Worm (Caenorhabditis elegans) whole organism, L2 larva: ENCODE data around the gene F47B8.1.
A peak's percentile ranks its signal among the peaks of the same experiment; 100 is the strongest.

ENCODE experiments used
- C34F6.9 ChIP-seq: fragments of 150-350 bp; optimal IDR thresholded peaks from 2 replicates; lab custom pipeline; 2014; ENCODE audit warnings: missing biosample characterization, missing genetic modification characterization
- F13H6.1 ChIP-seq: sonication (generic microtip); optimal IDR thresholded peaks from 2 replicates; lab custom pipeline; 2016; ENCODE audit warnings: missing genetic modification characterization, missing compliant biosample characterization
- R02D3.7 ChIP-seq: fragments of 150-350 bp; optimal IDR thresholded peaks from 2 replicates; lab custom pipeline; 2014; ENCODE audit warnings: missing biosample characterization, missing genetic modification characterization
- Y55F3AM.14 ChIP-seq: fragments of 200-800 bp; sonication (Bioruptor generic); optimal IDR thresholded peaks from 2 replicates; lab custom pipeline; 2018; ENCODE audit warnings: mild to moderate bottlenecking, missing genetic modification characterization, missing compliant biosample characterization
- ZK546.5 ChIP-seq: sonication (generic microtip); optimal IDR thresholded peaks from 2 replicates; lab custom pipeline; 2017; ENCODE audit warnings: missing biosample characterization, missing genetic modification characterization
- alr-1 ChIP-seq: fragments of 150-350 bp; optimal IDR thresholded peaks from 2 replicates; lab custom pipeline; 2014; ENCODE audit warnings: missing biosample characterization, missing genetic modification characterization
- aly-2 ChIP-seq: fragments of 150-350 bp; optimal IDR thresholded peaks from 2 replicates; lab custom pipeline; 2014; ENCODE audit warnings: missing biosample characterization, missing genetic modification characterization
- ama-1 ChIP-seq: fragments of 150-350 bp; optimal IDR thresholded peaks from 2 replicates; lab custom pipeline; 2018; ENCODE audit warnings: inconsistent platforms
- blmp-1 ChIP-seq: sonication (generic microtip); optimal IDR thresholded peaks from 2 replicates; lab custom pipeline; 2017; ENCODE audit warnings: missing genetic modification characterization, mild to moderate bottlenecking, missing compliant biosample characterization, antibody characterized with exemption, moderate library complexity; ENCODE audit not compliant: insufficient read depth
- ceh-16 ChIP-seq: fragments of 150-350 bp; optimal IDR thresholded peaks from 2 replicates; lab custom pipeline; 2014; ENCODE audit warnings: missing biosample characterization, missing genetic modification characterization
- ceh-82 ChIP-seq: fragments of 150-350 bp; optimal IDR thresholded peaks from 2 replicates; lab custom pipeline; 2014; ENCODE audit warnings: missing biosample characterization, missing genetic modification characterization
- crh-2 ChIP-seq: sonication (generic microtip); optimal IDR thresholded peaks from 2 replicates; lab custom pipeline; 2017; ENCODE audit warnings: missing biosample characterization, missing genetic modification characterization
- dmd-4 ChIP-seq: sonication (generic microtip); optimal IDR thresholded peaks from 2 replicates; lab custom pipeline; 2017; ENCODE audit warnings: missing biosample characterization, missing genetic modification characterization
- elt-1 ChIP-seq: fragments of 150-350 bp; optimal IDR thresholded peaks from 2 replicates; lab custom pipeline; 2014; ENCODE audit warnings: missing biosample characterization, missing genetic modification characterization
- elt-3 ChIP-seq: sonication (generic microtip); optimal IDR thresholded peaks from 2 replicates; lab custom pipeline; 2017; ENCODE audit warnings: missing biosample characterization, missing genetic modification characterization
- fos-1 ChIP-seq: fragments of 150-350 bp; optimal IDR thresholded peaks from 2 replicates; lab custom pipeline; 2014; ENCODE audit warnings: missing biosample characterization, missing genetic modification characterization
- gmeb-1 ChIP-seq: fragments of 150-350 bp; optimal IDR thresholded peaks from 2 replicates; lab custom pipeline; 2014; ENCODE audit warnings: missing biosample characterization, missing genetic modification characterization
- lin-11 ChIP-seq: fragments of 150-350 bp; sonication (generic microtip); optimal IDR thresholded peaks from 2 replicates; lab custom pipeline; 2014; ENCODE audit warnings: missing biosample characterization, missing genetic modification characterization, inconsistent platforms, mixed read lengths
- lin-13 ChIP-seq: fragments of 150-350 bp; optimal IDR thresholded peaks from 2 replicates; lab custom pipeline; 2014; ENCODE audit warnings: missing biosample characterization, missing genetic modification reagents, missing genetic modification characterization
- lsy-2 ChIP-seq, 2 experiments: fragments of 150-350 bp in 1 of 2; sonication (generic microtip) in 1 of 2; optimal IDR thresholded peaks; 2 replicates each; lab custom pipeline; 2014 to 2017; ENCODE audit warnings: missing biosample characterization in 2 of 2, missing genetic modification characterization in 2 of 2
- mab-5 ChIP-seq: fragments of 150-350 bp; optimal IDR thresholded peaks from 2 replicates; lab custom pipeline; 2014; ENCODE audit warnings: missing biosample characterization, missing genetic modification characterization
- mbf-1 ChIP-seq: sonication (generic microtip); optimal IDR thresholded peaks from 2 replicates; lab custom pipeline; 2017; ENCODE audit warnings: missing biosample characterization, missing genetic modification characterization
- mdl-1 ChIP-seq, 2 experiments: fragments of 150-350 bp in 1 of 2; sonication (generic microtip) in 1 of 2; optimal IDR thresholded peaks; 2 replicates each; lab custom pipeline; 2017; ENCODE audit warnings: missing biosample characterization in 2 of 2, missing genetic modification characterization in 2 of 2
- nhr-10 ChIP-seq: sonication (generic microtip); optimal IDR thresholded peaks from 2 replicates; lab custom pipeline; 2017; ENCODE audit warnings: missing biosample characterization, missing genetic modification characterization
- nhr-11 ChIP-seq: fragments of 150-350 bp; optimal IDR thresholded peaks from 2 replicates; lab custom pipeline; 2014; ENCODE audit warnings: missing biosample characterization, missing genetic modification characterization
- nhr-12 ChIP-seq: fragments of 150-350 bp; optimal IDR thresholded peaks from 2 replicates; lab custom pipeline; 2014; ENCODE audit warnings: missing biosample characterization, missing genetic modification characterization
- nhr-129 ChIP-seq: fragments of 150-350 bp; optimal IDR thresholded peaks from 2 replicates; lab custom pipeline; 2014; ENCODE audit warnings: missing biosample characterization, missing genetic modification characterization
- nhr-21 ChIP-seq: fragments of 150-350 bp; optimal IDR thresholded peaks from 2 replicates; lab custom pipeline; 2014; ENCODE audit warnings: missing biosample characterization, missing genetic modification characterization
- nhr-23 ChIP-seq: fragments of 150-350 bp; optimal IDR thresholded peaks from 2 replicates; lab custom pipeline; 2014; ENCODE audit warnings: missing biosample characterization, missing genetic modification reagents, missing genetic modification characterization
- nhr-237 ChIP-seq: fragments of 150-350 bp; optimal IDR thresholded peaks from 2 replicates; lab custom pipeline; 2014; ENCODE audit warnings: missing biosample characterization, missing genetic modification characterization
- nhr-25 ChIP-seq: fragments of 150-350 bp; sonication (generic microtip); optimal IDR thresholded peaks from 3 replicates; lab custom pipeline; 2014; ENCODE audit warnings: missing biosample characterization, missing genetic modification characterization
- nhr-6 ChIP-seq: fragments of 150-350 bp; optimal IDR thresholded peaks from 2 replicates; lab custom pipeline; 2014; ENCODE audit warnings: missing biosample characterization, missing genetic modification characterization
- nhr-77 ChIP-seq: fragments of 150-350 bp; optimal IDR thresholded peaks from 2 replicates; lab custom pipeline; 2014; ENCODE audit warnings: missing biosample characterization, missing genetic modification characterization
- peb-1 ChIP-seq: fragments of 150-350 bp; optimal IDR thresholded peaks from 2 replicates; lab custom pipeline; 2014; ENCODE audit warnings: missing biosample characterization, missing genetic modification characterization
- sem-4 ChIP-seq: fragments of 150-350 bp; optimal IDR thresholded peaks from 2 replicates; lab custom pipeline; 2014; ENCODE audit warnings: missing biosample characterization, missing genetic modification reagents, missing genetic modification characterization
- skn-1 ChIP-seq: sonication (generic microtip); optimal IDR thresholded peaks from 2 replicates; lab custom pipeline; 2017; ENCODE audit warnings: missing biosample characterization, missing genetic modification characterization
- sma-9 ChIP-seq, 2 experiments: fragments of 150-350 bp in 1 of 2; sonication (generic microtip) in 1 of 2; optimal IDR thresholded peaks; 2 replicates each; lab custom pipeline; 2014 to 2016; ENCODE audit warnings: missing genetic modification characterization in 2 of 2, mild to moderate bottlenecking in 1 of 2, missing biosample characterization in 1 of 2, missing compliant biosample characterization in 1 of 2, missing genetic modification reagents in 1 of 2, moderate library complexity in 1 of 2
- snpc-4 ChIP-seq: fragments of 150-350 bp; optimal IDR thresholded peaks from 2 replicates; lab custom pipeline; 2014; ENCODE audit warnings: missing biosample characterization, missing genetic modification characterization
- unc-39 ChIP-seq: fragments of 150-350 bp; optimal IDR thresholded peaks from 2 replicates; lab custom pipeline; 2014; ENCODE audit warnings: missing biosample characterization, missing genetic modification characterization
- unc-55 ChIP-seq: fragments of 150-350 bp; sonication (generic microtip); optimal IDR thresholded peaks from 3 replicates; lab custom pipeline; 2014; ENCODE audit warnings: missing biosample characterization, missing genetic modification reagents, missing genetic modification characterization
- unc-62 ChIP-seq: fragments of 150-350 bp; optimal IDR thresholded peaks from 2 replicates; lab custom pipeline; 2014; ENCODE audit warnings: missing biosample characterization, missing genetic modification reagents, missing genetic modification characterization
- zag-1 ChIP-seq: fragments of 150-350 bp; optimal IDR thresholded peaks from 2 replicates; lab custom pipeline; 2014; ENCODE audit warnings: missing biosample characterization, missing genetic modification characterization
- ztf-1 ChIP-seq: fragments of 200-800 bp; sonication (Bioruptor generic); conservative IDR thresholded peaks from 2 replicates; pipeline ENCODE4 v1.3.6; 2022; ENCODE audit warnings: missing genetic modification characterization, missing compliant biosample characterization
- ztf-11 ChIP-seq: sonication (generic microtip); optimal IDR thresholded peaks from 2 replicates; lab custom pipeline; 2017; ENCODE audit warnings: missing biosample characterization, missing genetic modification characterization
- ztf-4 ChIP-seq: fragments of 150-350 bp; optimal IDR thresholded peaks from 2 replicates; lab custom pipeline; 2014; ENCODE audit warnings: missing biosample characterization, missing genetic modification characterization

Gene F47B8.1

ce11 chrV:14314236-14314635, at the start of gene F47B8.1:
F47B8.1 (minus strand) TSS chrV:14314336.
- no peak for TF ChIP-seq peb-1 (tag; lab: Kevin White, UChicago)
- no peak for TF ChIP-seq Y55F3AM.14 (GFP tag; lab: Kevin White, UChicago)
- no peak for TF ChIP-seq snpc-4 (tag; lab: Kevin White, UChicago)
- no peak for TF ChIP-seq ceh-82 (tag; lab: Kevin White, UChicago)
- TF ChIP-seq mab-5 (tag; lab: Kevin White, UChicago) = no peak
- TF ChIP-seq ztf-11 (tag; lab: Kevin White, UChicago) = no peak

ce11 chrV:14361973-14362372, 47.8 kb upstream of the F47B8.1 start:
- no peak for TF ChIP-seq snpc-4 (tag; lab: Kevin White, UChicago)
- no peak for TF ChIP-seq crh-2 (tag; lab: Kevin White, UChicago)
- TF ChIP-seq nhr-10 (tag; lab: Kevin White, UChicago) = no peak
- TF ChIP-seq ceh-82 (tag; lab: Kevin White, UChicago) = no peak
- TF ChIP-seq ZK546.5 (tag; lab: Kevin White, UChicago) = no peak
- no peak for TF ChIP-seq zag-1 (tag; lab: Kevin White, UChicago)

- TF ChIP-seq ama-1 (no peak), snpc-4 (tag; lab: Kevin White, UChicago) (peak; percentile 89), skn-1 (tag; lab: Kevin White, UChicago) (no peak)
These were observed 44.4 kb upstream of the F47B8.1 start, which contains the start of gene Y49A3A.4 for ce11 chrV:14358577-14358976. Y49A3A.4 (minus strand) TSS chrV:14358890.

- no peak for TF ChIP-seq alr-1 (tag; lab: Kevin White, UChicago)
- no peak for TF ChIP-seq blmp-1 (tag; lab: Kevin White, UChicago)
- no peak for TF ChIP-seq dmd-4 (tag; lab: Kevin White, UChicago)
- TF ChIP-seq lsy-2 (tag; optimal IDR thresholded peaks at IDR 0.05; lab: Kevin White, UChicago) = peak; percentile 81 to 93
- TF ChIP-seq C34F6.9 = peak; percentile 92
- TF ChIP-seq Y55F3AM.14 (GFP tag; lab: Kevin White, UChicago) = no peak
- peak; percentile 82 for TF ChIP-seq snpc-4 (tag; lab: Kevin White, UChicago)
- peak; percentile 48 for TF ChIP-seq fos-1 (tag; lab: Kevin White, UChicago)
- no peak for TF ChIP-seq mbf-1 (tag; lab: Kevin White, UChicago)
- TF ChIP-seq skn-1 (tag; lab: Kevin White, UChicago) = no peak
- peak; percentile 73 for TF ChIP-seq nhr-21 (tag; lab: Kevin White, UChicago)
- TF ChIP-seq nhr-25 (tag; lab: Kevin White, UChicago) = peak; percentile 87
- TF ChIP-seq nhr-237 (tag; lab: Kevin White, UChicago) = no peak
- peak; percentile 60 for TF ChIP-seq mab-5 (tag; lab: Kevin White, UChicago)
- TF ChIP-seq ama-1 = peak; percentile 78
- TF ChIP-seq ztf-4 (tag; lab: Kevin White, UChicago) = no peak
- TF ChIP-seq nhr-129 = peak; percentile 69
- no peak for TF ChIP-seq aly-2 (tag; lab: Kevin White, UChicago)
- TF ChIP-seq lin-13 = peak; percentile 81
- TF ChIP-seq nhr-11 (tag; lab: Kevin White, UChicago) = no peak
- no peak for TF ChIP-seq elt-1 (tag; lab: Kevin White, UChicago)
- TF ChIP-seq F13H6.1 (tag; lab: Kevin White, UChicago) = peak; percentile 80
- TF ChIP-seq sma-9 (GFP tag; optimal IDR thresholded peaks at IDR 0.05; lab: Kevin White, UChicago) = peak; percentile 86
- TF ChIP-seq sma-9 (tag; optimal IDR thresholded peaks at IDR 0.05; lab: Kevin White, UChicago) = no peak
- peak; percentile 32 for TF ChIP-seq ceh-16 (tag; lab: Kevin White, UChicago)
- no peak for TF ChIP-seq zag-1 (tag; lab: Kevin White, UChicago)
- TF ChIP-seq mdl-1 (tag; optimal IDR thresholded peaks at IDR 0.05; lab: Kevin White, UChicago) = peak in 1 of 2 experiments; percentile 26
- no peak for TF ChIP-seq nhr-23 (tag; lab: Kevin White, UChicago)
- no peak for TF ChIP-seq nhr-6
- no peak for TF ChIP-seq nhr-12
- no peak for TF ChIP-seq unc-62 (GFP tag; lab: Kevin White, UChicago)
- TF ChIP-seq R02D3.7 (tag; lab: Kevin White, UChicago) = peak; percentile 49
- peak; percentile 88 for TF ChIP-seq unc-55 (GFP tag; lab: Kevin White, UChicago)
- peak; percentile 98 for TF ChIP-seq gmeb-1
- no peak for TF ChIP-seq unc-39 (tag; lab: Kevin White, UChicago)
- TF ChIP-seq ztf-1 = no peak
- TF ChIP-seq nhr-77 (tag; lab: Kevin White, UChicago) = no peak
- TF ChIP-seq peb-1 (tag; lab: Kevin White, UChicago) = no peak
- no peak for TF ChIP-seq ceh-82 (tag; lab: Kevin White, UChicago)
- no peak for TF ChIP-seq elt-3 (tag; lab: Kevin White, UChicago)
- TF ChIP-seq sem-4 (tag; lab: Kevin White, UChicago) = peak; percentile 52
- peak; percentile 15 for TF ChIP-seq lin-11 (tag; lab: Kevin White, UChicago)
- TF ChIP-seq ZK546.5 (tag; lab: Kevin White, UChicago) = no peak
These were observed 41.7 kb upstream of the F47B8.1 start, which contains the start of gene cyn-1 for ce11 chrV:14355738-14356368. cyn-1 (plus strand) TSS chrV:14356076.
